Fruit fly (Drosophila melanogaster) whole organism, embryonic: ENCODE data around the gene amrt.

ENCODE experiments used
- Atf6 ChIP-seq: fragments of 200-800 bp; sonication (Bioruptor generic); IDR thresholded peaks from 2 replicates; pipeline ENCODE4 v1.3.6; 2022; ENCODE audit warnings: missing biosample characterization, missing genetic modification characterization
- Bteb2 ChIP-seq: fragments of 200-800 bp; sonication (Bioruptor generic); optimal IDR thresholded peaks from 2 replicates; lab custom pipeline; 2016; ENCODE audit warnings: missing biosample characterization, missing genetic modification characterization
- CG10267 ChIP-seq: fragments of 200-800 bp; sonication (Bioruptor generic); optimal IDR thresholded peaks from 2 replicates; lab custom pipeline; 2018; ENCODE audit warnings: missing biosample characterization, mild to moderate bottlenecking, missing genetic modification characterization, moderate library complexity
- CG10274 ChIP-seq: fragments of 200-800 bp; sonication (Bioruptor generic); optimal IDR thresholded peaks from 3 replicates; lab custom pipeline; 2017; ENCODE audit warnings: missing biosample characterization, mild to moderate bottlenecking, missing genetic modification characterization
- CG11093 ChIP-seq: fragments of 200-800 bp; sonication (Bioruptor generic); IDR thresholded peaks from 3 replicates; pipeline ENCODE4 v1.3.6; 2022; ENCODE audit warnings: missing biosample characterization, missing genetic modification characterization
- CG11696 ChIP-seq: fragments of 200-800 bp; sonication (Bioruptor generic); IDR thresholded peaks from 2 replicates; pipeline ENCODE4 v1.3.6; 2022; ENCODE audit warnings: missing biosample characterization, missing genetic modification characterization
- CG12942 ChIP-seq: fragments of 200-800 bp; sonication (Bioruptor generic); optimal IDR thresholded peaks from 3 replicates; lab custom pipeline; 2016; ENCODE audit warnings: missing biosample characterization, missing genetic modification characterization
- CG13287 ChIP-seq: fragments of 200-800 bp; sonication (Bioruptor generic); IDR thresholded peaks from 2 replicates; pipeline ENCODE4 v1.3.6; 2022; ENCODE audit warnings: missing biosample characterization, missing genetic modification characterization; ENCODE audit not compliant: partially characterized antibody
- CG14014 ChIP-seq: fragments of 200-800 bp; sonication (Bioruptor generic); IDR thresholded peaks from 2 replicates; pipeline ENCODE4 v1.3.6; 2022; ENCODE audit warnings: missing biosample characterization, missing genetic modification characterization
- CG14050 ChIP-seq: fragments of 200-800 bp; sonication (Bioruptor generic); IDR thresholded peaks from 3 replicates; pipeline ENCODE4 v1.3.6; 2022; ENCODE audit warnings: missing biosample characterization, missing genetic modification characterization
- CG1529 ChIP-seq: fragments of 200-800 bp; sonication (Bioruptor generic); optimal IDR thresholded peaks from 3 replicates; lab custom pipeline; 2018; ENCODE audit warnings: missing biosample characterization, missing genetic modification characterization
- CG16815 ChIP-seq: fragments of 200-800 bp; sonication (Bioruptor generic); optimal IDR thresholded peaks from 3 replicates; lab custom pipeline; 2017; ENCODE audit warnings: missing biosample characterization, mild to moderate bottlenecking, missing genetic modification characterization
- CG17186 ChIP-seq: fragments of 200-800 bp; sonication (Bioruptor generic); optimal IDR thresholded peaks from 3 replicates; lab custom pipeline; 2017; ENCODE audit warnings: missing biosample characterization, missing genetic modification reagents, missing genetic modification characterization
- CG2120 ChIP-seq: fragments of 200-800 bp; sonication (Bioruptor generic); optimal IDR thresholded peaks from 3 replicates; lab custom pipeline; 2016; ENCODE audit warnings: missing biosample characterization, missing genetic modification characterization
- CG2129 ChIP-seq: fragments of 200-800 bp; sonication (Bioruptor generic); IDR thresholded peaks from 2 replicates; pipeline ENCODE4 v1.3.6; 2022; ENCODE audit warnings: missing biosample characterization, missing genetic modification characterization; ENCODE audit not compliant: partially characterized antibody
- CG30020 ChIP-seq: fragments of 200-800 bp; optimal IDR thresholded peaks from 2 replicates; lab custom pipeline; 2019; ENCODE audit warnings: missing biosample characterization, mild to moderate bottlenecking, missing genetic modification characterization, moderate library complexity
- CG34376 ChIP-seq: fragments of 200-800 bp; sonication (Bioruptor generic); optimal IDR thresholded peaks from 2 replicates; lab custom pipeline; 2018; ENCODE audit warnings: missing biosample characterization, mild to moderate bottlenecking, missing genetic modification characterization
- CG3847 ChIP-seq: fragments of 200-800 bp; sonication (Bioruptor generic); IDR thresholded peaks from 2 replicates; pipeline ENCODE4 v1.3.6; 2022; ENCODE audit warnings: missing biosample characterization, missing genetic modification characterization
- CG4404 ChIP-seq: fragments of 200-800 bp; sonication (Bioruptor generic); IDR thresholded peaks from 2 replicates; pipeline ENCODE4 v1.3.6; 2022; ENCODE audit warnings: missing biosample characterization, missing genetic modification characterization
- CG6175 ChIP-seq: fragments of 200-800 bp; sonication (Bioruptor generic); IDR thresholded peaks from 3 replicates; pipeline ENCODE4 v1.3.6; 2022; ENCODE audit warnings: missing biosample characterization, missing genetic modification characterization
- CG6654 ChIP-seq: fragments of 200-800 bp; sonication (Bioruptor generic); optimal IDR thresholded peaks from 2 replicates; lab custom pipeline; 2017; ENCODE audit warnings: missing biosample characterization, mild to moderate bottlenecking, missing genetic modification characterization
- CG6791 ChIP-seq: fragments of 200-800 bp; sonication (Bioruptor generic); IDR thresholded peaks from 3 replicates; pipeline ENCODE4 v1.3.6; 2022; ENCODE audit warnings: missing biosample characterization, missing genetic modification characterization; ENCODE audit not compliant: partially characterized antibody
- CG8478 ChIP-seq: fragments of >200 bp; optimal IDR thresholded peaks from 2 replicates; lab custom pipeline; 2018
- CG8944 ChIP-seq: fragments of 200-800 bp; sonication (Bioruptor generic); optimal IDR thresholded peaks from 3 replicates; lab custom pipeline; 2016; ENCODE audit warnings: missing biosample characterization, missing genetic modification characterization
- CG9932 ChIP-seq: fragments of 200-800 bp; sonication (Bioruptor generic); IDR thresholded peaks from 2 replicates; pipeline ENCODE4 v1.3.6; 2022; ENCODE audit warnings: missing biosample characterization, missing genetic modification characterization
- Chrac-16 ChIP-seq: fragments of 200-800 bp; sonication (Bioruptor generic); optimal IDR thresholded peaks from 3 replicates; lab custom pipeline; 2016; ENCODE audit warnings: missing biosample characterization, missing genetic modification characterization
- Dll ChIP-seq: fragments of 200-800 bp; sonication (Bioruptor generic); IDR thresholded peaks from 4 replicates; pipeline ENCODE4 v1.3.6; 2022; ENCODE audit warnings: missing biosample characterization, missing genetic modification characterization; ENCODE audit not compliant: partially characterized antibody
- ERR ChIP-seq: fragments of 200-800 bp; sonication (Bioruptor generic); optimal IDR thresholded peaks from 2 replicates; lab custom pipeline; 2016; ENCODE audit warnings: missing biosample characterization, missing genetic modification characterization
- Ets97D ChIP-seq: fragments of 200-800 bp; sonication (Bioruptor generic); optimal IDR thresholded peaks from 3 replicates; lab custom pipeline; 2016; ENCODE audit warnings: missing biosample characterization, missing genetic modification characterization
- Gsc ChIP-seq: fragments of 200-800 bp; sonication (Bioruptor generic); IDR thresholded peaks from 2 replicates; pipeline ENCODE4 v1.3.6; 2022; ENCODE audit warnings: missing biosample characterization, missing genetic modification characterization
- Gug ChIP-seq: fragments of 200-800 bp; sonication (Bioruptor generic); IDR thresholded peaks from 4 replicates; pipeline ENCODE4 v1.3.6; 2022; ENCODE audit warnings: missing biosample characterization, missing genetic modification characterization
- H15 ChIP-seq: fragments of 200-800 bp; sonication (Bioruptor generic); IDR thresholded peaks from 3 replicates; pipeline ENCODE4 v1.3.6; 2022; ENCODE audit warnings: missing biosample characterization, missing genetic modification characterization
- HLHmδ ChIP-seq: fragments of 200-800 bp; sonication (Bioruptor generic); optimal IDR thresholded peaks from 2 replicates; lab custom pipeline; 2018; ENCODE audit warnings: missing biosample characterization, mild to moderate bottlenecking, missing genetic modification characterization, moderate library complexity
- Optix ChIP-seq: fragments of 200-800 bp; sonication (Bioruptor generic); IDR thresholded peaks from 3 replicates; pipeline ENCODE4 v1.3.6; 2022; ENCODE audit warnings: missing biosample characterization, missing genetic modification characterization
- Sin3A ChIP-seq: fragments of >200 bp; optimal IDR thresholded peaks from 2 replicates; lab custom pipeline; 2018
- Usf ChIP-seq: fragments of 200-800 bp; sonication (Bioruptor generic); optimal IDR thresholded peaks from 2 replicates; lab custom pipeline; 2017; ENCODE audit warnings: missing genotype, missing biosample characterization, missing genetic modification characterization
- bcd ChIP-seq: fragments of 200-800 bp; sonication (Bioruptor generic); optimal IDR thresholded peaks from 2 replicates; lab custom pipeline; 2017; ENCODE audit warnings: missing biosample characterization, mild to moderate bottlenecking, missing genetic modification characterization
- emc ChIP-seq: fragments of 200-800 bp; sonication (Bioruptor generic); optimal IDR thresholded peaks from 2 replicates; lab custom pipeline; 2016; ENCODE audit warnings: missing biosample characterization, missing genetic modification characterization
- grau ChIP-seq: fragments of 200-800 bp; optimal IDR thresholded peaks from 3 replicates; lab custom pipeline; 2019; ENCODE audit warnings: missing biosample characterization, mild to moderate bottlenecking, missing genetic modification characterization, moderate library complexity
- grn ChIP-seq: fragments of 200-800 bp; sonication (Bioruptor generic); optimal IDR thresholded peaks from 3 replicates; lab custom pipeline; 2017; ENCODE audit warnings: missing biosample characterization, missing genetic modification characterization
- gro ChIP-seq: fragments of 200-800 bp; sonication (Bioruptor generic); optimal IDR thresholded peaks from 2 replicates; lab custom pipeline; 2016; ENCODE audit warnings: missing biosample characterization, missing genetic modification characterization
- gsb ChIP-seq: fragments of 200-800 bp; sonication (Bioruptor generic); IDR thresholded peaks from 2 replicates; pipeline ENCODE4 v1.3.6; 2022; ENCODE audit warnings: missing biosample characterization, missing genetic modification characterization
- hth ChIP-seq: fragments of >200 bp; optimal IDR thresholded peaks from 2 replicates; lab custom pipeline; 2017; ENCODE audit warnings: inconsistent platforms
- seq ChIP-seq: fragments of 200-800 bp; sonication (Bioruptor generic); IDR thresholded peaks from 2 replicates; pipeline ENCODE4 v1.3.6; 2022; ENCODE audit warnings: missing biosample characterization, missing genetic modification characterization
- shn ChIP-seq: fragments of 200-800 bp; sonication (Bioruptor generic); optimal IDR thresholded peaks from 3 replicates; lab custom pipeline; 2016; ENCODE audit warnings: missing biosample characterization, missing genetic modification characterization
- sim ChIP-seq: fragments of 200-800 bp; sonication (Bioruptor generic); IDR thresholded peaks from 2 replicates; pipeline ENCODE4 v1.3.6; 2022; ENCODE audit warnings: missing biosample characterization, missing genetic modification characterization
- sisA ChIP-seq: fragments of 200-800 bp; sonication (Bioruptor generic); IDR thresholded peaks from 2 replicates; pipeline ENCODE4 v1.3.6; 2022; ENCODE audit warnings: missing biosample characterization, missing genetic modification characterization
- slbo ChIP-seq: fragments of 200-800 bp; sonication (Bioruptor generic); IDR thresholded peaks from 2 replicates; pipeline ENCODE4 v1.3.6; 2022; ENCODE audit warnings: missing biosample characterization, missing genetic modification characterization
- stc ChIP-seq: fragments of 200-800 bp; sonication (Bioruptor generic); IDR thresholded peaks from 2 replicates; pipeline ENCODE4 v1.3.6; 2022; ENCODE audit warnings: missing biosample characterization, missing genetic modification characterization
- twi ChIP-seq: fragments of 200-800 bp; optimal IDR thresholded peaks from 2 replicates; lab custom pipeline; 2019; ENCODE audit warnings: missing biosample characterization, mild to moderate bottlenecking, missing genetic modification characterization, moderate library complexity
- vfl ChIP-seq: fragments of 200-800 bp; sonication (Bioruptor generic); optimal IDR thresholded peaks from 2 replicates; lab custom pipeline; 2016; ENCODE audit warnings: missing biosample characterization, missing genetic modification characterization
- zfh2 ChIP-seq: fragments of 200-800 bp; sonication (Bioruptor generic); optimal IDR thresholded peaks from 2 replicates; lab custom pipeline; 2016; ENCODE audit warnings: missing biosample characterization, missing genetic modification characterization

The amrt gene

DNA sequence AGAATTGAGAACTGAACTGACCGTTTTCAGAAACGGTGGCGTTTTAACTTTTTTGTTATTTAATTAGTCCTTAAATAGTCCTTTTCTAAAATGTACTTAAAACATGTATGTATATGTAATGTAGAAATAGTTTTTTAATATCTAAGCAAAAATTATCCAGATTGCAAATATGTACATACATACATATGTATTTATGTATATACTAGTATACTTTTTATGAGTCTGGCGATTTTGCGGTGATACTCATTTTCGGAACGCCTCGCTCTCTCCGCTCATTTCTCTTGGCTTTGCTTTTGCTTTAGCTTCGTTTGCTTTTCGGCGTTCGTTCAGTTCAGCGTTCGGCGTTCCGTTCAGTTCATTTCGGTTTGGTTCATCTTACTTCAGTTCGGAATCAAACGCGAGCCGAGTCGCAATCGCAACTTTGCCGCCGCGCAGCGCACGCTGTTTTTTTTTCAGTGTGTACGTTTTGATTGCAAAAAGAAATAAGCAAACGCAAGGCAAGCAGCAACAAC is 19.8 kb upstream of the amrt start, which contains the start of gene rdgB (continued):
- TF ChIP-seq gro (GFP tag; lab: Kevin White, UChicago), result peak; percentile 23
- no peak for TF ChIP-seq Dll (GFP tag; lab: Robert Waterston, UW)
- TF ChIP-seq H15 (GFP tag; lab: Robert Waterston, UW), result 0 out of 3 replicates have a peak, but pooled peaks have one; percentile 40
- TF ChIP-seq grn (GFP tag; lab: Kevin White, UChicago), result no peak
- TF ChIP-seq Atf6 (GFP tag; lab: Robert Waterston, UW), result peak; percentile 70; the same call in 1 of the 2 replicates
- TF ChIP-seq Usf (GFP tag; lab: Kevin White, UChicago), result peak; percentile 53
- TF ChIP-seq CG17186 (GFP tag; lab: Kevin White, UChicago), result no peak
- TF ChIP-seq Sin3A, result no peak
- no peak for TF ChIP-seq Ets97D (GFP tag; lab: Kevin White, UChicago)
- peak; percentile 20; the same call in 1 of the 3 replicates for TF ChIP-seq Optix (GFP tag; lab: Robert Waterston, UW)
- peak; percentile 70 for TF ChIP-seq CG16815 (GFP tag; lab: Kevin White, UChicago)
- peak; percentile 60; the same call in 1 of the 4 replicates for TF ChIP-seq Gug (GFP tag; lab: Robert Waterston, UW)
- TF ChIP-seq hth, result no peak
- peak; percentile 60; the same call in 2 of the 3 replicates for TF ChIP-seq CG11093
- TF ChIP-seq CG8944 (GFP tag; lab: Kevin White, UChicago), result no peak
- TF ChIP-seq CG11696 (GFP tag; lab: Robert Waterston, UW), result 0 out of 2 replicates have a peak, but pooled peaks have one; percentile 9
- peak; percentile 58 for TF ChIP-seq zfh2
- peak; percentile 30; the same call in 1 of the 2 replicates for TF ChIP-seq stc (GFP tag; lab: Robert Waterston, UW)
- TF ChIP-seq emc (GFP tag; lab: Kevin White, UChicago), result no peak
- TF ChIP-seq CG2120 (GFP tag; lab: Kevin White, UChicago), result peak; percentile 75
- peak; percentile 52 for TF ChIP-seq CG14014 (GFP tag; lab: Robert Waterston, UW)
- peak; percentile 66 for TF ChIP-seq CG10267 (tag; lab: Kevin White, UChicago)
- no peak for TF ChIP-seq CG6791 (GFP tag; lab: Robert Waterston, UW)
- no peak for TF ChIP-seq sim (GFP tag; lab: Robert Waterston, UW)
- no peak for TF ChIP-seq CG2129 (GFP tag; lab: Robert Waterston, UW)
- peak; percentile 82 for TF ChIP-seq CG1529 (GFP tag; lab: Kevin White, UChicago)
- TF ChIP-seq seq (GFP tag; lab: Robert Waterston, UW), result peak; percentile 33; the same call in 1 of the 2 replicates
- peak; percentile 81 for TF ChIP-seq bcd (GFP tag; lab: Kevin White, UChicago)
- peak; percentile 60 for TF ChIP-seq CG10274 (GFP tag; lab: Kevin White, UChicago)
- TF ChIP-seq CG6654 (GFP tag; lab: Kevin White, UChicago), result peak; percentile 50
- TF ChIP-seq CG13287 (GFP tag; lab: Robert Waterston, UW), result peak; percentile 27; the same call in 1 of the 2 replicates
- 0 out of 3 replicates have a peak, but pooled peaks have one; percentile 18 for TF ChIP-seq CG14050 (GFP tag; lab: Robert Waterston, UW)
- TF ChIP-seq grau, result peak; percentile 86
- TF ChIP-seq CG30020 (tag; lab: Kevin White, UChicago), result peak; percentile 36
- TF ChIP-seq gsb (GFP tag; lab: Robert Waterston, UW), result no peak
- TF ChIP-seq slbo (GFP tag; lab: Robert Waterston, UW), result peak; percentile 76
- TF ChIP-seq Gsc (GFP tag; lab: Robert Waterston, UW), result 0 out of 2 replicates have a peak, but pooled peaks have one; percentile 29
- peak; percentile 32 for TF ChIP-seq vfl
- TF ChIP-seq Chrac-16 (GFP tag; lab: Kevin White, UChicago), result peak; percentile 62
- TF ChIP-seq CG4404, result peak; percentile 43
- peak; percentile 66 for TF ChIP-seq CG12942 (GFP tag; lab: Kevin White, UChicago)
- no peak for TF ChIP-seq ERR (GFP tag; lab: Kevin White, UChicago)
- no peak for TF ChIP-seq Bteb2 (GFP tag; lab: Kevin White, UChicago)
- TF ChIP-seq HLHmδ (GFP tag; lab: Kevin White, UChicago), result no peak
- TF ChIP-seq CG3847 (GFP tag; lab: Robert Waterston, UW), result peak; percentile 70
- peak; percentile 70 for TF ChIP-seq CG34376 (GFP tag; lab: Kevin White, UChicago)
- TF ChIP-seq sisA, result peak; percentile 72; the same call in 1 of the 2 replicates
- no peak for TF ChIP-seq shn (GFP tag; lab: Kevin White, UChicago)
- peak; percentile 68 for TF ChIP-seq CG9932
- no peak for TF ChIP-seq CG6175
- no peak for TF ChIP-seq CG8478 (lab: Kevin White, UChicago)
- TF ChIP-seq twi (tag; lab: Kevin White, UChicago), result peak; percentile 63
